Worm (Caenorhabditis elegans) whole organism, L3 larva: Measurements from ENCODE around the gene M163.5.
A peak's percentile ranks its signal among the peaks of the same experiment; 100 is the strongest.
"Not testable (repeated sequence)": the region's sequence is repeated elsewhere in the genome, so short reads cannot be mapped to it uniquely, and the experiment has no call there.

Experiments
- R02D3.7 ChIP-seq: fragments of 150-350 bp; optimal IDR thresholded peaks from 2 replicates; lab custom pipeline; 2014; ENCODE audit warnings: missing biosample characterization, missing genetic modification characterization
- ZK546.5 ChIP-seq: sonication (generic microtip); optimal IDR thresholded peaks from 2 replicates; lab custom pipeline; 2017; ENCODE audit warnings: missing biosample characterization, missing genetic modification characterization
- aly-2 ChIP-seq: fragments of 150-350 bp; optimal IDR thresholded peaks from 2 replicates; lab custom pipeline; 2014; ENCODE audit warnings: missing biosample characterization, missing genetic modification characterization
- ama-1 ChIP-seq: fragments of 150-350 bp; optimal IDR thresholded peaks from 2 replicates; lab custom pipeline; 2018
- ceh-16 ChIP-seq: sonication (generic microtip); optimal IDR thresholded peaks from 2 replicates; lab custom pipeline; 2017; ENCODE audit warnings: missing biosample characterization, missing genetic modification characterization
- ceh-28 ChIP-seq: fragments of 150-350 bp; optimal IDR thresholded peaks from 2 replicates; lab custom pipeline; 2014; ENCODE audit warnings: missing biosample characterization, missing genetic modification reagents, missing genetic modification characterization
- ceh-82 ChIP-seq: fragments of 150-350 bp; optimal IDR thresholded peaks from 2 replicates; lab custom pipeline; 2014; ENCODE audit warnings: missing biosample characterization, missing genetic modification characterization
- ceh-9 ChIP-seq: sonication (generic microtip); optimal IDR thresholded peaks from 2 replicates; lab custom pipeline; 2018; ENCODE audit warnings: missing biosample characterization, missing genetic modification characterization
- daf-12 ChIP-seq: fragments of 150-350 bp; optimal IDR thresholded peaks from 2 replicates; lab custom pipeline; 2014; ENCODE audit warnings: missing biosample characterization, missing genetic modification reagents, missing genetic modification characterization
- egl-27 ChIP-seq: sonication (generic microtip); optimal IDR thresholded peaks from 4 replicates; lab custom pipeline; 2017; ENCODE audit warnings: missing biosample characterization, missing genetic modification reagents, missing genetic modification characterization
- elt-1 ChIP-seq: fragments of 150-350 bp; optimal IDR thresholded peaks from 2 replicates; lab custom pipeline; 2014; ENCODE audit warnings: missing biosample characterization, missing genetic modification characterization
- elt-2 ChIP-seq: sonication (generic microtip); optimal IDR thresholded peaks from 2 replicates; lab custom pipeline; 2016; ENCODE audit warnings: missing genetic modification reagents, mild to moderate bottlenecking, missing genetic modification characterization, missing compliant biosample characterization
- elt-3 ChIP-seq, 3 experiments: fragments of 150-350 bp in 1 of 3; sonication (generic microtip) in 2 of 3; optimal IDR thresholded peaks; 2 replicates in 2 of 3; 4 replicates in 1 of 3; lab custom pipeline; 2014 to 2017; ENCODE audit warnings: missing biosample characterization in 3 of 3, missing genetic modification characterization in 3 of 3
- eor-1 ChIP-seq, 2 experiments: fragments of 150-350 bp; optimal IDR thresholded peaks; 2 replicates each; lab custom pipeline; 2014 to 2018; ENCODE audit warnings: missing biosample characterization in 2 of 2, missing genetic modification characterization in 2 of 2
- fkh-10 ChIP-seq: sonication (generic microtip); optimal IDR thresholded peaks from 2 replicates; lab custom pipeline; 2017; ENCODE audit warnings: missing biosample characterization, missing genetic modification reagents, missing genetic modification characterization
- fkh-2 ChIP-seq: fragments of 150-350 bp; optimal IDR thresholded peaks from 2 replicates; lab custom pipeline; 2014; ENCODE audit warnings: missing biosample characterization, missing genetic modification reagents, missing genetic modification characterization
- fos-1 ChIP-seq: fragments of 150-350 bp; optimal IDR thresholded peaks from 2 replicates; lab custom pipeline; 2014; ENCODE audit warnings: missing biosample characterization, missing genetic modification characterization
- hmg-11 ChIP-seq: sonication (generic microtip); optimal IDR thresholded peaks from 2 replicates; lab custom pipeline; 2016; ENCODE audit warnings: missing genetic modification characterization, missing compliant biosample characterization
- jun-1 ChIP-seq: fragments of 150-350 bp; optimal IDR thresholded peaks from 2 replicates; lab custom pipeline; 2014; ENCODE audit warnings: missing biosample characterization, missing genetic modification reagents, missing genetic modification characterization
- lin-39 ChIP-seq: fragments of 150-350 bp; optimal IDR thresholded peaks from 2 replicates; lab custom pipeline; 2018; ENCODE audit warnings: missing biosample characterization, missing genetic modification reagents, missing genetic modification characterization
- lsy-12 ChIP-seq: sonication (generic microtip); optimal IDR thresholded peaks from 2 replicates; lab custom pipeline; 2016; ENCODE audit warnings: mild to moderate bottlenecking, missing genetic modification characterization, missing compliant biosample characterization
- mdl-1 ChIP-seq: fragments of 150-350 bp; optimal IDR thresholded peaks from 2 replicates; lab custom pipeline; 2014; ENCODE audit warnings: missing biosample characterization, missing genetic modification characterization
- mml-1 ChIP-seq: fragments of 150-350 bp; sonication (generic microtip); optimal IDR thresholded peaks from 3 replicates; lab custom pipeline; 2014; ENCODE audit warnings: missing biosample characterization, missing genetic modification characterization
- nfya-1 ChIP-seq: sonication (generic microtip); optimal IDR thresholded peaks from 2 replicates; lab custom pipeline; 2017; ENCODE audit warnings: missing genetic modification characterization, mild to moderate bottlenecking, missing compliant biosample characterization, antibody characterized with exemption, moderate library complexity; ENCODE audit not compliant: insufficient read depth
- nhr-12 ChIP-seq: fragments of 150-350 bp; optimal IDR thresholded peaks from 2 replicates; lab custom pipeline; 2014; ENCODE audit warnings: missing biosample characterization, missing genetic modification characterization
- nhr-25 ChIP-seq: sonication (generic microtip); optimal IDR thresholded peaks from 2 replicates; lab custom pipeline; 2017; ENCODE audit warnings: missing biosample characterization, missing genetic modification characterization
- nhr-43 ChIP-seq: sonication (generic microtip); optimal IDR thresholded peaks from 2 replicates; lab custom pipeline; 2016; ENCODE audit warnings: mild to moderate bottlenecking, missing genetic modification characterization, missing compliant biosample characterization; ENCODE audit not compliant: poor library complexity, severe bottlenecking
- nhr-67 ChIP-seq: fragments of 150-350 bp; optimal IDR thresholded peaks from 2 replicates; lab custom pipeline; 2014; ENCODE audit warnings: missing biosample characterization, missing genetic modification characterization
- nhr-76 ChIP-seq: fragments of 150-350 bp; sonication (generic microtip); optimal IDR thresholded peaks from 5 replicates; lab custom pipeline; 2014; ENCODE audit warnings: missing biosample characterization, missing genetic modification characterization
- pha-4 ChIP-seq: fragments of 150-350 bp; optimal IDR thresholded peaks from 2 replicates; lab custom pipeline; 2014; ENCODE audit warnings: missing biosample characterization, missing genetic modification reagents, missing genetic modification characterization
- pqm-1 ChIP-seq: fragments of 150-350 bp; optimal IDR thresholded peaks from 2 replicates; lab custom pipeline; 2017; ENCODE audit warnings: missing biosample characterization, missing genetic modification characterization, inconsistent platforms
- sea-2 ChIP-seq: fragments of 150-350 bp; sonication (generic microtip); optimal IDR thresholded peaks from 4 replicates; lab custom pipeline; 2014; ENCODE audit warnings: missing biosample characterization, missing genetic modification reagents, missing genetic modification characterization
- snpc-4 ChIP-seq: fragments of 150-350 bp; optimal IDR thresholded peaks from 2 replicates; lab custom pipeline; 2014; ENCODE audit warnings: missing biosample characterization, missing genetic modification characterization
- tbx-2 ChIP-seq: sonication (generic microtip); optimal IDR thresholded peaks from 2 replicates; lab custom pipeline; 2016; ENCODE audit warnings: mild to moderate bottlenecking, missing genetic modification characterization, missing compliant biosample characterization
- unc-39 ChIP-seq: sonication (generic microtip); optimal IDR thresholded peaks from 4 replicates; lab custom pipeline; 2017; ENCODE audit warnings: missing biosample characterization, missing genetic modification characterization
- unc-62 ChIP-seq: fragments of 150-350 bp; sonication (generic microtip); optimal IDR thresholded peaks from 4 replicates; lab custom pipeline; 2014; ENCODE audit warnings: missing biosample characterization, missing genetic modification reagents, missing genetic modification characterization
- zag-1 ChIP-seq: fragments of 150-350 bp; optimal IDR thresholded peaks from 2 replicates; lab custom pipeline; 2014; ENCODE audit warnings: missing biosample characterization, missing genetic modification characterization
- ztf-11 ChIP-seq: fragments of 150-350 bp; optimal IDR thresholded peaks from 2 replicates; lab custom pipeline; 2014; ENCODE audit warnings: missing biosample characterization, missing genetic modification characterization
- ztf-4 ChIP-seq: fragments of 150-350 bp; optimal IDR thresholded peaks from 2 replicates; lab custom pipeline; 2014; ENCODE audit warnings: missing biosample characterization, missing genetic modification characterization

The M163.5 gene

ce11 chrX:14520463-14520862 is 46.6 kb downstream of the M163.5 start, which contains the start of gene D1025.1:
Gene D1025.1, plus strand, starts transcription at chrX:14520763.
- TF ChIP-seq tbx-2, result no peak
- no peak for TF ChIP-seq nhr-67 (tag; lab: Kevin White, UChicago)
- TF ChIP-seq ceh-28, result no peak
- TF ChIP-seq egl-27 (tag; lab: Kevin White, UChicago), result no peak
- no peak for TF ChIP-seq eor-1 (tag; optimal IDR thresholded peaks at IDR 0.05; lab: Kevin White, UChicago)
- no peak for TF ChIP-seq nhr-43 (tag; lab: Kevin White, UChicago)
- TF ChIP-seq fkh-2 (tag; lab: Kevin White, UChicago), result no peak
- no peak for TF ChIP-seq daf-12
- no peak for TF ChIP-seq R02D3.7 (tag; lab: Kevin White, UChicago)
- no peak for TF ChIP-seq mdl-1 (tag; lab: Kevin White, UChicago)
- TF ChIP-seq nfya-1 (tag; lab: Kevin White, UChicago), result no peak
- no peak for TF ChIP-seq nhr-76
- no peak for TF ChIP-seq elt-3 (tag; optimal IDR thresholded peaks at IDR 0.05; lab: Kevin White, UChicago)
- no peak for TF ChIP-seq unc-39
- no peak for TF ChIP-seq unc-62 (GFP tag; lab: Kevin White, UChicago)
- TF ChIP-seq pha-4, result no peak
- no peak for TF ChIP-seq snpc-4
- TF ChIP-seq sea-2 (GFP tag; lab: Kevin White, UChicago), result no peak
- TF ChIP-seq pqm-1 (tag; lab: Kevin White, UChicago), result no peak
- TF ChIP-seq ZK546.5 (tag; lab: Kevin White, UChicago), result no peak

DNA sequence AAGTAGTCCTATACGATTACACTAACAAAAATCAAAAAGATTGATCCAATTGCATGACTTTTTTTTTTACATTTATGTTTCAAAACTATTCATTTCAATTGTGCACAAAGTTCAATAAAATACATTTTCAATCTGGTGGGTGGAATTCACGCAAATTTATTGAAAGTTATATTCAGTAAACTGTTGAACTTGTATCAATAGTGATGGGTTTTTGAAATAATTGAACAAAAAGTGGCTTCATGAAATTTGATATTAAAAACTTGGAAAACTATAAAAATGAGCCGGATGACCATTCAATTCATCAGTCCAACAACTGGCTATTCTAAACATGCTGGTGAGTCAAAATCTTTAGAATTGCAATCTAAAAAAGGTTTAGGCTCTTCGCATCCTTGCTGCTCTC is 49.4 kb downstream of the M163.5 start, which contains the start of gene nspc-16:
nspc-16 (plus strand) TSS at position 301 of the 400 bp plus-strand sequence.
- TF ChIP-seq jun-1 (tag; lab: Kevin White, UChicago) (no peak), eor-1 (tag; optimal IDR thresholded peaks at IDR 0.05; lab: Kevin White, UChicago) (no peak), ceh-82 (tag; lab: Kevin White, UChicago) (no peak), ama-1 (lab: Kevin White, UChicago) (no peak), hmg-11 (tag; lab: Kevin White, UChicago) (no peak), daf-12 (no peak), lsy-12 (tag; lab: Kevin White, UChicago) (no peak), tbx-2 (no peak), nfya-1 (tag; lab: Kevin White, UChicago) (no peak), nhr-25 (tag; lab: Kevin White, UChicago) (no peak), elt-1 (tag; lab: Kevin White, UChicago) (no peak), nhr-43 (tag; lab: Kevin White, UChicago) (no peak), elt-2 (tag; lab: Kevin White, UChicago) (no peak), ztf-4 (tag; lab: Kevin White, UChicago) (no peak), pha-4 (no peak), pqm-1 (tag; lab: Kevin White, UChicago) (no peak), elt-3 (tag; optimal IDR thresholded peaks at IDR 0.05; lab: Kevin White, UChicago) (no peak), mml-1 (tag; lab: Kevin White, UChicago) (no peak), ceh-28 (no peak), lin-39 (tag; lab: Kevin White, UChicago) (no peak)
- TF ChIP-seq, all 47 proteins: peak for 0

ce11 chrX:14525081-14525324 is 51.2 kb downstream of the M163.5 start, which contains the start of gene nspc-17:
Gene nspc-17, minus strand, starts transcription at chrX:14525181.
- not testable (repeated sequence) for TF ChIP-seq nfya-1, ZK546.5, ztf-4 (tag; lab: Kevin White, UChicago)

DNA sequence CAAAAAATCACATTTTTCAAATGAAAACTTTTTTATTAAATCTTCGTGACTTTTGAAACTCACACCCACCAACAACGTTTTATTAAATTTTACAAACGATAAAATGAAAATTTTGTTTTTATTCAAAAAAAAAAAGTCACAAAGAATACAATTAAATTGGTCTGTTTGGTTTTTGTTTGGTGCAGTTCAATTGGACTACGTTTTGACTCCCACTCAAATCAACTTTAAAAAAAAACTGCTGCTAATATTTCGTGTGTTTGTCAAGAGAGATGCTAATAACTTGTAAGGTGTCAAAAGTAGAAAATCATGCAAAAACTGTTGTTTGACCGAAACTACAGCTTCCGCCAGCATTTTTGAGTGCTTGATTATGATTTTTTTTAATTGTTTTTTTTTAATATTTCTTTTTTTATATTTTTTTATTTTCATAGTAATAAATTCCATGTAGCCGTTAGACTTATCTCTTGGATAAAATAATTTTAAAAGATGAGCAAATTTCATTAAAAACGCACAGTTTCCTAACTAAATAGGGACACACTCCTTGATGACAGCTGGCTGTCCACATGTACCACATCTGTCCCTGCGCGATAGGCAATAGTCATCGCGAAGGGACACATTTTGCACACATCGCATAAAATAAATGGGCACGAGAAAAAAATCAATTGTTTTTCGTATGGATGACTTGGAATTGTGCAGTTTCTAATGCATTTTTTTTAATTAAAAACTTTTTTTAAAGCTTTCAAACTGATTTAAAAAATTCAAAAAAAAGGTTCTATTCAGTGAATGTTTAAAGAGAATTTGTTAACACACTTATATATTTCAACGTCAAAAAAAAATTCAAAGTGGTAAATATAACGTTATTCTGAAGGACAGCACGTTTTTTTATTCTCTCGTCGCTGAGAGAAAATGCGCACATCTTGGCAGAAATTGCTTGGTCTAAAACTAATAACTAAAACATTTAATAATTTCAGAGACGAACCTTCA is 51.8 kb downstream of the M163.5 start:
- peak in 1 of 2 experiments; percentile 86 for TF ChIP-seq eor-1 (tag; optimal IDR thresholded peaks at IDR 0.05; lab: Kevin White, UChicago)
- peak; percentile 75 for TF ChIP-seq nhr-67 (tag; lab: Kevin White, UChicago)
- peak; percentile 97 for TF ChIP-seq lsy-12 (tag; lab: Kevin White, UChicago)
- TF ChIP-seq pqm-1 (tag; lab: Kevin White, UChicago), result peak; percentile 90
- TF ChIP-seq nfya-1 (tag; lab: Kevin White, UChicago), result peak; percentile 96
- TF ChIP-seq ceh-9 (tag; lab: Kevin White, UChicago), result peak; percentile 100
- peak; percentile 73 for TF ChIP-seq ama-1 (lab: Kevin White, UChicago)
- peak; percentile 25 for TF ChIP-seq unc-39
- TF ChIP-seq fkh-10 (GFP tag; lab: Kevin White, UChicago), result peak; percentile 97
- peak; percentile 98 for TF ChIP-seq nhr-25 (tag; lab: Kevin White, UChicago)
- TF ChIP-seq snpc-4, result peak; percentile 94
- TF ChIP-seq ceh-16 (tag; lab: Kevin White, UChicago), result peak; percentile 87
- peak; percentile 99 for TF ChIP-seq nhr-43 (tag; lab: Kevin White, UChicago)
- peak; percentile 38 for TF ChIP-seq nhr-12 (tag; lab: Kevin White, UChicago)
- peak; percentile 100 for TF ChIP-seq unc-62 (GFP tag; lab: Kevin White, UChicago)
- TF ChIP-seq daf-12, result peak; percentile 97
- TF ChIP-seq jun-1 (tag; lab: Kevin White, UChicago), result peak; percentile 100
- TF ChIP-seq ztf-11 (tag; lab: Kevin White, UChicago), result peak; percentile 74
- TF ChIP-seq ceh-82 (tag; lab: Kevin White, UChicago), result peak; percentile 100
- TF ChIP-seq egl-27 (tag; lab: Kevin White, UChicago), result peak; percentile 98
- TF ChIP-seq aly-2, result peak; percentile 96
- peak; percentile 96 for TF ChIP-seq zag-1 (tag; lab: Kevin White, UChicago)
- peak; percentile 100 for TF ChIP-seq lin-39 (tag; lab: Kevin White, UChicago)
- peak; percentile 71 for TF ChIP-seq ZK546.5 (tag; lab: Kevin White, UChicago)
- TF ChIP-seq fos-1 (tag; lab: Kevin White, UChicago), result peak; percentile 99
- TF ChIP-seq elt-2 (tag; lab: Kevin White, UChicago), result peak; percentile 89
- peak; percentile 80 for TF ChIP-seq sea-2 (GFP tag; lab: Kevin White, UChicago)
- TF ChIP-seq hmg-11 (tag; lab: Kevin White, UChicago), result peak; percentile 93
- TF ChIP-seq mml-1 (tag; lab: Kevin White, UChicago), result peak; percentile 37
